Fruit fly (Drosophila melanogaster): Measurements from ENCODE around the gene CG44362.
A peak's percentile ranks its signal among the peaks of the same experiment; 100 is the strongest.

CG44362 gene

DNA sequence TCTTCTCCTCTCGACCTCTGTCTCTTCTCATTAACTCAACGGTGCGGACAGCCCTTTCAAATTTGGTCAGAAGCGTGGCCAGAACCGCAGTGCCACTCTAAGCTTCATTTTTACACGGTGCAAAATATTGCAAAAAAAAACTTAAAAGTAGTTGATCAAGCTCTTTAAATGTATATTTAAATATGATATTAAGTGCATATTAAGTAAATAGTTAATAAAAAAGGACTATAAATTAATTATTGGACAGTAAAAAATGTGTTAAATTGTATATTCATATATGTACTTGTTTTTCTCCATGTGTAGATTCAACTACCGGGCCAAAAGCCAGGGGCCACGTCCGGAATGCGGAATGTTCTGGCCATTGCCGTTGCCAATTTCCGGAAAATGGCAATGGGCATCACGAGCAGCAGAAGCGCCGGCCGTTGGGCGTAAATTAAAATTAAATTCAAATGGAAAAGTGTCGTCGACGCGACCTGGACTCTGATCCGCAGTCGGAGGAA lies at the start of gene CG44362:
TSS of gene CG44362 (plus strand) at position 450 of the 500 bp plus-strand sequence.
- no peak for TF ChIP-seq CG3032 (tag; optimal IDR thresholded peaks at IDR 0.05)
- no peak for TF ChIP-seq Smox (GFP tag; optimal IDR thresholded peaks at IDR 0.05)
- TF ChIP-seq CG10669 (GFP tag; optimal IDR thresholded peaks at IDR 0.05), result no peak
- peak; percentile 51 for TF ChIP-seq svp (GFP tag)
- TF ChIP-seq CG16779 (tag; optimal IDR thresholded peaks at IDR 0.05), result no peak
- no peak for TF ChIP-seq Hr4 (GFP tag; optimal IDR thresholded peaks at IDR 0.05)
- no peak for TF ChIP-seq CG1621 (tag; optimal IDR thresholded peaks at IDR 0.05)
- TF ChIP-seq CG7368 (GFP tag; optimal IDR thresholded peaks at IDR 0.05), result no peak
- no peak for TF ChIP-seq ss (GFP tag; optimal IDR thresholded peaks at IDR 0.05)
- TF ChIP-seq dsx (GFP tag; optimal IDR thresholded peaks at IDR 0.05; ENCODE audit: poor library complexity, severe bottlenecking), result no peak
- TF ChIP-seq fd85E (GFP tag; optimal IDR thresholded peaks at IDR 0.05), result no peak
- peak; percentile 0 for TF ChIP-seq achi (GFP tag; optimal IDR thresholded peaks at IDR 0.05)
- TF ChIP-seq CG6276 (GFP tag; optimal IDR thresholded peaks at IDR 0.05), result no peak
- no peak for TF ChIP-seq topi (GFP tag; optimal IDR thresholded peaks at IDR 0.05)
- TF ChIP-seq CG6163 (GFP tag; IDR thresholded peaks at IDR 0.05), result no peak
- no peak for TF ChIP-seq Sox102F (GFP tag; optimal IDR thresholded peaks at IDR 0.05)
- no peak for TF ChIP-seq salr (GFP tag; optimal IDR thresholded peaks at IDR 0.05)
- peak; percentile 50 for TF ChIP-seq Eip78C (GFP tag)
- TF ChIP-seq Hr38 (GFP tag; optimal IDR thresholded peaks at IDR 0.05), result no peak
- no peak for TF ChIP-seq fd59A (GFP tag; optimal IDR thresholded peaks at IDR 0.05)
- no peak for TF ChIP-seq CG32006 (GFP tag; optimal IDR thresholded peaks at IDR 0.05)
- TF ChIP-seq CG9139 (GFP tag; optimal IDR thresholded peaks at IDR 0.05), result no peak
- no peak for TF ChIP-seq fkh (GFP tag; optimal IDR thresholded peaks at IDR 0.05)

dm6 chr3L:11348971-11349907 lies 48.1 kb upstream of the CG44362 start:
- TF ChIP-seq Ets96B (tag; optimal IDR thresholded peaks at IDR 0.05) (peak; percentile 88), Sox15 (GFP tag; optimal IDR thresholded peaks at IDR 0.05) (peak; percentile 70), CG6163 (GFP tag; IDR thresholded peaks at IDR 0.05) (peak; percentile 90), lz (GFP tag; optimal IDR thresholded peaks at IDR 0.05) (peak; percentile 52), CG8119 (GFP tag; IDR thresholded peaks at IDR 0.05) (peak; percentile 98), CG9139 (GFP tag; optimal IDR thresholded peaks at IDR 0.05) (peak; percentile 80), CG32006 (GFP tag; optimal IDR thresholded peaks at IDR 0.05) (peak; percentile 96), fkh (GFP tag; optimal IDR thresholded peaks at IDR 0.05) (no peak), CG3032 (tag; optimal IDR thresholded peaks at IDR 0.05) (peak; percentile 89), svp (GFP tag) (peak; percentile 57), fd59A (GFP tag; optimal IDR thresholded peaks at IDR 0.05) (peak; percentile 83), spab (GFP tag; optimal IDR thresholded peaks at IDR 0.05) (peak; percentile 89), Hr38 (GFP tag; optimal IDR thresholded peaks at IDR 0.05) (no peak), OdsH (GFP tag; optimal IDR thresholded peaks at IDR 0.05) (peak; percentile 81), vri (GFP tag; optimal IDR thresholded peaks at IDR 0.05) (peak; percentile 22), Hr4 (GFP tag; optimal IDR thresholded peaks at IDR 0.05) (peak; percentile 79), Ets21C (GFP tag; optimal IDR thresholded peaks at IDR 0.05) (no peak), Sox102F (GFP tag; optimal IDR thresholded peaks at IDR 0.05) (peak; percentile 56), CG7368 (GFP tag; optimal IDR thresholded peaks at IDR 0.05) (no peak), Lpt (GFP tag; optimal IDR thresholded peaks at IDR 0.05) (peak; percentile 36), cyc (GFP tag; optimal IDR thresholded peaks at IDR 0.05) (peak; percentile 16), eg (GFP tag; IDR thresholded peaks at IDR 0.05) (peak; percentile 92), CG6276 (GFP tag; optimal IDR thresholded peaks at IDR 0.05) (peak; percentile 92), CG10669 (GFP tag; optimal IDR thresholded peaks at IDR 0.05) (peak; percentile 85), dsx (GFP tag; optimal IDR thresholded peaks at IDR 0.05; ENCODE audit: poor library complexity, severe bottlenecking) (peak; percentile 79), CG1621 (tag; optimal IDR thresholded peaks at IDR 0.05) (peak; percentile 85), Smox (GFP tag; optimal IDR thresholded peaks at IDR 0.05) (peak; percentile 44), Gug (GFP tag; IDR thresholded peaks at IDR 0.05) (peak; percentile 82), Eip93F (GFP tag; optimal IDR thresholded peaks at IDR 0.05) (no peak), fd85E (GFP tag; optimal IDR thresholded peaks at IDR 0.05) (no peak), achi (GFP tag; optimal IDR thresholded peaks at IDR 0.05) (peak; percentile 88), CG6854 (GFP tag; optimal IDR thresholded peaks at IDR 0.05) (peak; percentile 11), CG8632 (GFP tag; optimal IDR thresholded peaks at IDR 0.05) (peak; percentile 93), CG6792 (GFP tag; optimal IDR thresholded peaks at IDR 0.05) (peak; percentile 70), CG10631 (GFP tag; optimal IDR thresholded peaks at IDR 0.05) (peak; percentile 76), CG16779 (tag; optimal IDR thresholded peaks at IDR 0.05) (peak; percentile 91), CG11762 (GFP tag; optimal IDR thresholded peaks at IDR 0.05; ENCODE audit: insufficient read depth) (peak; percentile 69), CG3919 (GFP tag; optimal IDR thresholded peaks at IDR 0.05) (peak; percentile 75), Met (GFP tag; optimal IDR thresholded peaks at IDR 0.05) (peak; percentile 44), Eip78C (GFP tag) (peak; percentile 94), pdm3 (GFP tag; optimal IDR thresholded peaks at IDR 0.05) (peak; percentile 68)
